Worm (Caenorhabditis elegans) whole organism, midembryonic: ENCODE results near the gene clec-176.
A peak's percentile ranks its signal among the peaks of the same experiment; 100 is the strongest.

Experiments
- T22C8.4 ChIP-seq: fragments of 200-800 bp; sonication (Bioruptor generic); IDR thresholded peaks from 2 replicates; pipeline ENCODE4 v1.3.6; 2022; ENCODE audit warnings: missing genetic modification characterization, missing compliant biosample characterization
- cog-1 ChIP-seq: sonication (generic microtip); optimal IDR thresholded peaks from 2 replicates; lab custom pipeline; 2016; ENCODE audit warnings: missing genetic modification characterization, missing compliant biosample characterization
- flt-1 ChIP-seq: fragments of 200-800 bp; sonication (Bioruptor generic); IDR thresholded peaks from 2 replicates; pipeline ENCODE4 v1.3.6; 2022; ENCODE audit warnings: missing genetic modification characterization, missing compliant biosample characterization
- klf-2 ChIP-seq: fragments of 200-800 bp; sonication (Bioruptor generic); conservative IDR thresholded peaks from 2 replicates; pipeline ENCODE4 v1.3.6; 2022; ENCODE audit warnings: missing genetic modification reagents, missing genetic modification characterization, missing compliant biosample characterization
- med-1 ChIP-seq: sonication (generic microtip); optimal IDR thresholded peaks from 2 replicates; lab custom pipeline; 2017; ENCODE audit warnings: missing genetic modification characterization, mild to moderate bottlenecking, missing compliant biosample characterization, antibody characterized with exemption, missing genetic modification reagents; ENCODE audit not compliant: insufficient read depth
- ref-1 ChIP-seq: fragments of 200-800 bp; sonication (Bioruptor generic); conservative IDR thresholded peaks from 2 replicates; pipeline ENCODE4 v1.3.6; 2022; ENCODE audit warnings: missing genetic modification reagents, missing genetic modification characterization, missing compliant biosample characterization
- tab-1 ChIP-seq: fragments of 200-800 bp; sonication (Bioruptor generic); IDR thresholded peaks from 2 replicates; pipeline ENCODE4 v1.3.6; 2022; ENCODE audit warnings: missing genetic modification characterization, missing compliant biosample characterization
- ztf-23 ChIP-seq: fragments of 200-800 bp; sonication (Bioruptor generic); IDR thresholded peaks from 2 replicates; pipeline ENCODE4 v1.3.6; 2022; ENCODE audit warnings: missing genetic modification reagents, missing genetic modification characterization, missing compliant biosample characterization
- ztf-29 ChIP-seq: fragments of 200-800 bp; sonication (Bioruptor generic); IDR thresholded peaks from 2 replicates; pipeline ENCODE4 v1.3.6; 2022; ENCODE audit warnings: missing genetic modification reagents, missing genetic modification characterization, missing compliant biosample characterization

The clec-176 gene

ce11 chrIV:4983746-4984145, at the start of gene clec-176:
Gene clec-176, plus strand, starts transcription at chrIV:4984046.
- TF ChIP-seq flt-1 (GFP tag; lab: Robert Waterston, UW) (no peak), klf-2 (no peak), ztf-29 (GFP tag; lab: Robert Waterston, UW) (no peak), ref-1 (no peak), tab-1 (no peak), T22C8.4 (GFP tag; lab: Robert Waterston, UW) (no peak), ztf-23 (GFP tag; lab: Robert Waterston, UW) (no peak), med-1 (no peak)

- TF ChIP-seq med-1 (no peak), T22C8.4 (GFP tag; lab: Robert Waterston, UW) (no peak), tab-1 (no peak), ztf-29 (GFP tag; lab: Robert Waterston, UW) (no peak), ztf-23 (GFP tag; lab: Robert Waterston, UW) (no peak), flt-1 (GFP tag; lab: Robert Waterston, UW) (no peak), cog-1 (no peak), klf-2 (no peak)
These were observed 49.7 kb upstream of the clec-176 start, which contains the start of gene str-153 for ce11 chrIV:4934103-4934502. Gene str-153, plus strand, starts transcription at chrIV:4934403.

DNA sequence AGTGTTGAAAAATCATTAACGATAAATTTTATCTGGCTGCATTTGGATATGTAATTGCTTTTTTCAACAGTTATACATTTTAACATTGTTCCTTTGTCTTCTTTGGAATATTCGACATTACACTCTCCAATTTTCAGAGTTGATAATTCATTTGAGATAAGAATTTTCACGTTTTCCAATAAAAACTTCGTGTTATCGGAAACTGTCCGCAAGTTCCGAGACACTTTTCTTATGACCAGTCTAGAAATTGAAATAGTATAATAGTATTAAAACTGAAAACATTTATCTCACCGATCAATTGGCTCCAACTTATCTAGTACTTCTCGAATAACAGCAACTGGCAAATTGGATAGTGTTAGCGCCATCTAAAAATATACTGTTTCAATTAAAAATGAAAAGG, 46.2 kb upstream of the clec-176 start, which contains the start of gene fbxa-86:
Gene fbxa-86 (minus strand): TSS at position 367 of the 400 bp plus-strand sequence.
- TF ChIP-seq ztf-23 (GFP tag; lab: Robert Waterston, UW) (no peak), cog-1 (no peak), klf-2 (no peak), ref-1 (no peak), med-1 (no peak), T22C8.4 (GFP tag; lab: Robert Waterston, UW) (no peak), tab-1 (no peak)

DNA sequence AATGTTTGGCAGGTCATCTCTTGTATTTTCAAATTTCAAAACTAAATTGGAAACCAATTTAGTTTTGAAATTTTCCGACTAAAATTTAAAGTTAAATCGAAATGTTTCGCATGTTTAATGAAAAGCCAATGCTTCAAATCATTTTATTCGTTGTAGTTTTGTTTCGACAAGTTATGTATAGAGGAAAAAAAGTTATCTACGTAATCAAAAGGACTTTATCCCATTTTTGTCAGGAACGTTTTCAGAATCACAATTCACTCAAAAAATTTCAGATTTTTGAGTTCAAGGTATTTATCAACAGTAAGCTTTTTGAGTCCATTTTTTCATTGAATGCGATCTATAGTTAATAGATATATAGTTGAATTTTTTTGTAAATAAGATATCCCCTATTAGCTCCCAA, 45.2 kb upstream of the clec-176 start, which contains the start of gene str-168:
Gene str-168 (plus strand): TSS at position 301 of the 400 bp plus-strand sequence.
- TF ChIP-seq med-1 (no peak), ztf-29 (GFP tag; lab: Robert Waterston, UW) (no peak), klf-2 (no peak), cog-1 (no peak), T22C8.4 (GFP tag; lab: Robert Waterston, UW) (no peak), tab-1 (no peak), flt-1 (GFP tag; lab: Robert Waterston, UW) (no peak), ref-1 (no peak), ztf-23 (GFP tag; lab: Robert Waterston, UW) (no peak)

ce11 chrIV:4941681-4942080, 42.2 kb upstream of the clec-176 start, which contains the start of gene Y9C9A.5:
Gene Y9C9A.5, plus strand, starts transcription at chrIV:4941981.
- TF ChIP-seq T22C8.4 (GFP tag; lab: Robert Waterston, UW) = no peak
- no peak for TF ChIP-seq klf-2
- no peak for TF ChIP-seq flt-1 (GFP tag; lab: Robert Waterston, UW)
- no peak for TF ChIP-seq ztf-29 (GFP tag; lab: Robert Waterston, UW)
- no peak for TF ChIP-seq ref-1
- TF ChIP-seq tab-1 = no peak
- TF ChIP-seq ztf-23 (GFP tag; lab: Robert Waterston, UW) = no peak
- TF ChIP-seq cog-1 = no peak
- TF ChIP-seq med-1 = no peak

ce11 chrIV:4945771-4946170, 38.1 kb upstream of the clec-176 start, which contains the start of gene str-169:
Gene str-169, plus strand, starts transcription at chrIV:4946071.
- no peak for TF ChIP-seq tab-1
- TF ChIP-seq flt-1 (GFP tag; lab: Robert Waterston, UW) = no peak
- TF ChIP-seq ztf-29 (GFP tag; lab: Robert Waterston, UW) = no peak
- no peak for TF ChIP-seq klf-2
- no peak for TF ChIP-seq ref-1
- TF ChIP-seq ztf-23 (GFP tag; lab: Robert Waterston, UW) = no peak
- no peak for TF ChIP-seq cog-1
- TF ChIP-seq med-1 = no peak
- TF ChIP-seq T22C8.4 (GFP tag; lab: Robert Waterston, UW) = no peak

ce11 chrIV:4949729-4950128, 34.1 kb upstream of the clec-176 start:
- TF ChIP-seq T22C8.4 (GFP tag; lab: Robert Waterston, UW) = peak; percentile 69
- peak; percentile 45; the same call in 1 of the 2 replicates for TF ChIP-seq ref-1

- TF ChIP-seq tab-1 (no peak), ztf-23 (GFP tag; lab: Robert Waterston, UW) (no peak), med-1 (no peak), klf-2 (no peak), cog-1 (no peak), ref-1 (no peak), flt-1 (GFP tag; lab: Robert Waterston, UW) (no peak), ztf-29 (GFP tag; lab: Robert Waterston, UW) (no peak), T22C8.4 (GFP tag; lab: Robert Waterston, UW) (no peak)
These were observed 30.0 kb upstream of the clec-176 start, which contains the start of gene str-163 for ce11 chrIV:4953887-4954286. Gene str-163, plus strand, starts transcription at chrIV:4954187.

DNA sequence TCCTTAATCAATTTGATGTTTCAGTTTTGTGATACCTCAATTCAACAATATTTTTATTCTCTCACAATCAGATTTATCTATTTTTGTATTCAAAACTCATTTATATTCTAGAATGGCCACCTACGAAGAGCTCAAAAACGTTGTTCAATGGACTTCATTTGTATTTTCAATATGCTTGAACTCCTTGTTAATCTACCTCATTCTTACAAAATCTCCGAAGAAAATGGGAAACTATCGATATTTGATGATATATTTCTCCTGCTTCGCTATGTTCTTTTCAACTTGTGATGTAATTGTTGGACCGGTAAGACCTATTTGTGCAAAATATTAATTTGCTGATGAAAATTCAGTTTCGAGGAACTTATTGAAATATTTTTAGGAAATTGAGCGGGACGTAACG, 23.2 kb upstream of the clec-176 start, which contains the start of gene str-164:
Gene str-164 (plus strand): TSS at position 113 of the 400 bp plus-strand sequence.
- no peak for TF ChIP-seq T22C8.4 (GFP tag; lab: Robert Waterston, UW)
- no peak for TF ChIP-seq tab-1
- no peak for TF ChIP-seq klf-2
- TF ChIP-seq ztf-29 (GFP tag; lab: Robert Waterston, UW) = no peak
- TF ChIP-seq flt-1 (GFP tag; lab: Robert Waterston, UW) = no peak
- no peak for TF ChIP-seq ref-1

ce11 chrIV:4963834-4964233, 20.0 kb upstream of the clec-176 start, which contains the start of gene txt-3:
Gene txt-3, plus strand, starts transcription at chrIV:4963958.
- TF ChIP-seq T22C8.4 (GFP tag; lab: Robert Waterston, UW) = no peak
- no peak for TF ChIP-seq flt-1 (GFP tag; lab: Robert Waterston, UW)

- TF ChIP-seq cog-1 (no peak), T22C8.4 (GFP tag; lab: Robert Waterston, UW) (no peak), flt-1 (GFP tag; lab: Robert Waterston, UW) (no peak), med-1 (no peak), klf-2 (no peak), ztf-23 (GFP tag; lab: Robert Waterston, UW) (no peak), ztf-29 (GFP tag; lab: Robert Waterston, UW) (no peak), tab-1 (no peak), ref-1 (no peak)
These were observed 14.4 kb upstream of the clec-176 start, which contains the start of gene Y9C9A.13 for ce11 chrIV:4969419-4969818. Gene Y9C9A.13, minus strand, starts transcription at chrIV:4969519.
